Fruit fly (Drosophila melanogaster): ENCODE measurements around the gene SsRbeta.
A peak's percentile ranks its signal among the peaks of the same experiment; 100 is the strongest.

DNA sequence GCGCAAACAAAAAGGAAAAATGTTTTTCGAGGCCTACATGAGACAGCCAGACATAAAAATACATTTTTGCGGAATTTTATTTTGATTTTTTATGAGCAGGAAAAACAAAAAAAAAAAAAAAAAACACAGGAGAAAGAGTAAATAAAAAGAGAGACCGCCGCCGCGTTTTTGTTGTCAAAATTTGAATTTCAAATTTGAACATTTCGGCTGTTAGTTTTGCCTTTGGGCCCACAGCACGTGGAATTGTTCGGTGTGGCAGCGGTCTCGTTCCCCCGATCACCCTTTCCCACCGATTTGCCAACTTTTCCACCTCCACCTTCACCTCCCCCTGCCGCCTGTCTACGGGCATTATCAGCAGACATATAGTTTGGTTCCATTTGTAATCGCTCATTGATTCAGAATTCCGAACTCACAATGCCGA lies 27.4 kb downstream of the SsRbeta start:
- TF ChIP-seq net (GFP tag; optimal IDR thresholded peaks at IDR 0.05) (no peak), CG15336 (GFP tag; IDR thresholded peaks at IDR 0.05) (peak; percentile 48), CG11762 (GFP tag; optimal IDR thresholded peaks at IDR 0.05; ENCODE audit: insufficient read depth) (no peak), Lpt (GFP tag; optimal IDR thresholded peaks at IDR 0.05) (no peak), CG10631 (GFP tag; optimal IDR thresholded peaks at IDR 0.05) (no peak), Sox102F (GFP tag; optimal IDR thresholded peaks at IDR 0.05) (no peak), achi (GFP tag; optimal IDR thresholded peaks at IDR 0.05) (no peak), esn (GFP tag; optimal IDR thresholded peaks at IDR 0.05) (no peak), CG6854 (GFP tag; optimal IDR thresholded peaks at IDR 0.05) (no peak), CG3032 (tag; optimal IDR thresholded peaks at IDR 0.05) (no peak)

All from whole organism, prepupa.